Fruit fly (Drosophila melanogaster): ENCODE measurements around the gene CG6333.

CG6333 gene

DNA sequence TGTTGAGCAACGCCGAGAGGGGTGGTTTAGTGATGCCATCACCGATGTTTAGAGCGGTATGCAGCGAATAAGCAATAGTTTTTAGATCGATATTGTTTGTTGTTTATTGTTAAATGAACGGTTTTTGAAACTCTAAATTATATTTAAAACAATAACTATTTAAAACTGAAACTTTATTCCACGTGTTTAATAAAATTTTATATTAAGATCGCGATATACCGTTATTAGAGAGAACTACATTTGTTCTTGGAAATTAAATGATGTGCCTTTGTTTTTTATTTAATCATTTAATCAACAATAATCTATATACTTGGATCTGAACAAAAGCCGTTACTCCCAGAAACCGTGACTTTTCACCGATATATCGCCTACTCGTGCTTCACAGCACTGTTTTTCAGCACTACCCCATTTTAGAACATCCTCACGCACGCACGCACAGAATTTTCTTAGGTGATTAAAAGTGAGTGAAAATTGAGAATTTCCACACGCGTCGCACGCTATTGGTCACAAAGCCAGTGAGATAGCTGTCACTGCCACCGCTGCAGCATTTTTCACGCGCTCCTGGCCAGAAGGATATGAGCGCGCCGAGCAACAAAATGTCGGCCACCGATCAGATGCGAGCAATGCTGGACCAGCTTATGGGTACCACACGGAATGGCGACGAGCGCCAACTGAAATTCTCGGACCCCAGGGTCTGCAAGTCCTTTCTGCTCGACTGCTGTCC lies 28.0 kb upstream of the CG6333 start, which contains the start of the genes U4-U6-60K and CG7564 (continued):
- peak; percentile 7 for TF ChIP-seq CHES-1-like (GFP tag; optimal IDR thresholded peaks at IDR 0.05)
- peak; percentile 60 for TF ChIP-seq pho (GFP tag; optimal IDR thresholded peaks at IDR 0.05)
- peak; percentile 75 for TF ChIP-seq Hsf (GFP tag; optimal IDR thresholded peaks at IDR 0.05)
- peak; percentile 81 for TF ChIP-seq nmo (GFP tag; optimal IDR thresholded peaks at IDR 0.05)
- TF ChIP-seq Dip3 (GFP tag; optimal IDR thresholded peaks at IDR 0.05): peak; percentile 53
- TF ChIP-seq sisA (GFP tag; IDR thresholded peaks at IDR 0.05): peak; percentile 61
- TF ChIP-seq repo (GFP tag; optimal IDR thresholded peaks at IDR 0.05): no peak
- TF ChIP-seq slbo (GFP tag; IDR thresholded peaks at IDR 0.05): peak; percentile 77
- no peak for TF ChIP-seq BtbVII (GFP tag; optimal IDR thresholded peaks at IDR 0.05)
- TF ChIP-seq klu (GFP tag; IDR thresholded peaks at IDR 0.05): peak; percentile 48; the same call in 1 of the 2 replicates
- no peak for TF ChIP-seq otp (GFP tag; IDR thresholded peaks at IDR 0.05)
- peak; percentile 63 for TF ChIP-seq lilli (GFP tag; optimal IDR thresholded peaks at IDR 0.05)
- peak; percentile 38 for TF ChIP-seq tx (GFP tag; optimal IDR thresholded peaks at IDR 0.05)
- TF ChIP-seq Deaf1 (tag; optimal IDR thresholded peaks at IDR 0.05): peak; percentile 4
- peak; percentile 53 for TF ChIP-seq CG30431 (GFP tag; optimal IDR thresholded peaks at IDR 0.05)
- TF ChIP-seq ken (GFP tag; IDR thresholded peaks at IDR 0.05): peak; percentile 19; the same call in 1 of the 3 replicates
- TF ChIP-seq CG12155 (GFP tag; optimal IDR thresholded peaks at IDR 0.05): peak; percentile 77
- TF ChIP-seq eyg (GFP tag; optimal IDR thresholded peaks at IDR 0.05): peak; percentile 44
- TF ChIP-seq Doc2 (GFP tag; IDR thresholded peaks at IDR 0.05): no peak
- peak; percentile 3 for TF ChIP-seq CG3407 (GFP tag; optimal IDR thresholded peaks at IDR 0.05)
- peak; percentile 41 for TF ChIP-seq CG15514 (GFP tag; optimal IDR thresholded peaks at IDR 0.05)
- TF ChIP-seq CG30020 (tag; optimal IDR thresholded peaks at IDR 0.05): peak; percentile 63
- TF ChIP-seq CG16779 (GFP tag; IDR thresholded peaks at IDR 0.05): no peak
- peak; percentile 50 for TF ChIP-seq jumu (GFP tag; optimal IDR thresholded peaks at IDR 0.05)
- no peak for TF ChIP-seq Lim3 (GFP tag; IDR thresholded peaks at IDR 0.05)
- TF ChIP-seq exex (tag; optimal IDR thresholded peaks at IDR 0.05): peak; percentile 25
- TF ChIP-seq Bdp1 (GFP tag; optimal IDR thresholded peaks at IDR 0.05): peak; percentile 64
- TF ChIP-seq tup (GFP tag; optimal IDR thresholded peaks at IDR 0.05): peak; percentile 15
- no peak for TF ChIP-seq CG2875 (GFP tag; optimal IDR thresholded peaks at IDR 0.05)
- TF ChIP-seq ewg (GFP tag; optimal IDR thresholded peaks at IDR 0.05): peak; percentile 51
- no peak for TF ChIP-seq CG12219 (GFP tag; optimal IDR thresholded peaks at IDR 0.05)
- no peak for TF ChIP-seq btn (GFP tag; optimal IDR thresholded peaks at IDR 0.05)
- peak; percentile 69 for TF ChIP-seq mam (GFP tag; optimal IDR thresholded peaks at IDR 0.05)
- peak; percentile 95 for TF ChIP-seq CG9932 (GFP tag; IDR thresholded peaks at IDR 0.05)
- peak; percentile 31 for TF ChIP-seq Nf-YB (GFP tag; optimal IDR thresholded peaks at IDR 0.05)
- TF ChIP-seq Myb (GFP tag; optimal IDR thresholded peaks at IDR 0.05): peak; percentile 65
- TF ChIP-seq CG1792 (GFP tag; optimal IDR thresholded peaks at IDR 0.05): peak; percentile 45
- TF ChIP-seq trem (tag; optimal IDR thresholded peaks at IDR 0.05): peak; percentile 55
- TF ChIP-seq CG13424 (tag; optimal IDR thresholded peaks at IDR 0.05): peak; percentile 56
- peak; percentile 65 for TF ChIP-seq grn (GFP tag; optimal IDR thresholded peaks at IDR 0.05)
- peak; percentile 45 for TF ChIP-seq CG7928 (GFP tag; optimal IDR thresholded peaks at IDR 0.05)
- peak; percentile 97 for TF ChIP-seq Opbp (GFP tag; IDR thresholded peaks at IDR 0.05; ENCODE audit: partially characterized antibody)
- peak; percentile 51 for TF ChIP-seq CG4820 (GFP tag; optimal IDR thresholded peaks at IDR 0.05)
- TF ChIP-seq ems (GFP tag; optimal IDR thresholded peaks at IDR 0.05): peak; percentile 50
- no peak for TF ChIP-seq CG11560 (tag; IDR thresholded peaks at IDR 0.05)
- peak; percentile 42 for TF ChIP-seq CG11085 (GFP tag; IDR thresholded peaks at IDR 0.05)
- no peak for TF ChIP-seq tio (GFP tag; optimal IDR thresholded peaks at IDR 0.05)
- TF ChIP-seq Hand (GFP tag; optimal IDR thresholded peaks at IDR 0.05): no peak
- TF ChIP-seq lab (GFP tag; optimal IDR thresholded peaks at IDR 0.05): peak; percentile 54
- TF ChIP-seq zfh1 (GFP tag; IDR thresholded peaks at IDR 0.05): no peak

Measured in whole organism, embryonic.